Worm (Caenorhabditis elegans) whole organism, midembryonic: ENCODE data around the gene srsx-12.

Experiments
- ref-1 ChIP-seq: fragments of 200-800 bp; sonication (Bioruptor generic); conservative IDR thresholded peaks from 2 replicates; pipeline ENCODE4 v1.3.6; 2022; ENCODE audit warnings: missing genetic modification reagents, missing genetic modification characterization, missing compliant biosample characterization
- ztf-29 ChIP-seq: fragments of 200-800 bp; sonication (Bioruptor generic); IDR thresholded peaks from 2 replicates; pipeline ENCODE4 v1.3.6; 2022; ENCODE audit warnings: missing genetic modification reagents, missing genetic modification characterization, missing compliant biosample characterization

ce11 chrV:4967238-4967637 is 13.5 kb downstream of the srsx-12 start:
- no peak for TF ChIP-seq ref-1 (GFP tag; lab: Robert Waterston, UW)
- TF ChIP-seq ztf-29: no peak
